Worm (Caenorhabditis elegans) whole organism, L4/young adult: ENCODE data around the gene F46C5.4.

Source experiments
- W03F9.2 ChIP-seq: fragments of 150-350 bp; optimal IDR thresholded peaks from 2 replicates; lab custom pipeline; 2014; ENCODE audit warnings: missing biosample characterization, missing genetic modification characterization
- dao-5 ChIP-seq: sonication (generic microtip); optimal IDR thresholded peaks from 2 replicates; lab custom pipeline; 2016; ENCODE audit warnings: missing genotype, missing genetic modification characterization, moderate library complexity, missing compliant biosample characterization
- him-1 ChIP-seq: sonication (generic microtip); optimal IDR thresholded peaks from 2 replicates; lab custom pipeline; 2016; ENCODE audit warnings: missing genotype, missing genetic modification reagents, missing genetic modification characterization, missing compliant biosample characterization

ce11 chrII:8822711-8823110, 13.2 kb upstream of the F46C5.4 start:
- TF ChIP-seq him-1 (tag; lab: Kevin White, UChicago), result no peak
- TF ChIP-seq dao-5, result no peak
- no peak for TF ChIP-seq W03F9.2
